Worm (Caenorhabditis elegans) whole organism, late embryonic: Measurements from ENCODE around the gene his-1.

ENCODE experiments used
- ceh-19 ChIP-seq: fragments of 200-800 bp; sonication (Bioruptor generic); optimal IDR thresholded peaks from 2 replicates; lab custom pipeline; 2018; ENCODE audit warnings: mild to moderate bottlenecking, missing genetic modification characterization, missing compliant biosample characterization
- che-1 ChIP-seq: sonication (generic microtip); optimal IDR thresholded peaks from 2 replicates; lab custom pipeline; 2016; ENCODE audit warnings: mild to moderate bottlenecking, missing genetic modification characterization, missing compliant biosample characterization
- fax-1 ChIP-seq: sonication (generic microtip); optimal IDR thresholded peaks from 2 replicates; lab custom pipeline; 2016; ENCODE audit warnings: missing genotype, missing genetic modification characterization, missing compliant biosample characterization
- fkh-10 ChIP-seq: fragments of 150-350 bp; optimal IDR thresholded peaks from 2 replicates; lab custom pipeline; 2014; ENCODE audit warnings: missing biosample characterization, missing genetic modification reagents, missing genetic modification characterization
- hlh-6 ChIP-seq: sonication (generic microtip); optimal IDR thresholded peaks from 2 replicates; lab custom pipeline; 2016; ENCODE audit warnings: missing genotype, missing genetic modification characterization, missing compliant biosample characterization
- nfya-1 ChIP-seq: sonication (generic microtip); optimal IDR thresholded peaks from 2 replicates; lab custom pipeline; 2017; ENCODE audit warnings: missing genetic modification characterization, mild to moderate bottlenecking, missing compliant biosample characterization, antibody characterized with exemption, moderate library complexity
- pag-3 ChIP-seq: sonication (generic microtip); optimal IDR thresholded peaks from 2 replicates; lab custom pipeline; 2016; ENCODE audit warnings: missing compliant biosample characterization, missing genetic modification characterization, borderline replicate concordance
- pat-9 ChIP-seq: fragments of 200-800 bp; sonication (Bioruptor generic); optimal IDR thresholded peaks from 2 replicates; lab custom pipeline; 2018; ENCODE audit warnings: mild to moderate bottlenecking, missing genetic modification characterization, moderate library complexity, missing compliant biosample characterization
- pha-4 ChIP-seq: fragments of 150-350 bp; optimal IDR thresholded peaks from 2 replicates; lab custom pipeline; 2018; ENCODE audit warnings: missing biosample characterization, missing genetic modification reagents, missing genetic modification characterization
- pqm-1 ChIP-seq: sonication (generic microtip); optimal IDR thresholded peaks from 2 replicates; lab custom pipeline; 2016; ENCODE audit warnings: missing genetic modification characterization, missing compliant biosample characterization
- pros-1 ChIP-seq: fragments of 150-350 bp; optimal IDR thresholded peaks from 2 replicates; lab custom pipeline; 2014; ENCODE audit warnings: missing biosample characterization, missing genetic modification reagents, missing genetic modification characterization

DNA sequence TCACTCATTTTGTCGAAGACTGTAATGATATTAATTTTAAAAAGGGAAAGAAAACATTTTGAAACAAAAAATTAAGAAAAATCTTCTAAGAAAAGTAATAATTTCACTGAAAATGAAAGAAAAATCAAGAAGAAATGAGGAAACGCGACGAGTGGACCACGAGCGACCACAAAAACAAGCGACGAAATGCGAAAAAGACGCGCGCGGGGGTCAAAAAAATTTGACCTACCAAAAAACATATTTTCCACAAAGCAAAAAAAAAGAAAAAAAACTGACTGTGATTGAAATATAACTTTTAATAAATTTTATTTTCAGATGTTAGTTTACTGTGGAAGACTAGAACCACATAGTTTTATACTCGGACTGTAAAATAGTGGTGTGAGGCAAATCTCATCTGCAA, 16.6 kb downstream of the his-1 start, which contains the start of gene F14H3.6:
- TF ChIP-seq pha-4 (tag; lab: Kevin White, UChicago) = no peak
- no peak for TF ChIP-seq pros-1 (tag; lab: Kevin White, UChicago)
- TF ChIP-seq hlh-6 (tag; lab: Kevin White, UChicago) = no peak
- TF ChIP-seq fkh-10 = no peak
- TF ChIP-seq pqm-1 (tag; lab: Kevin White, UChicago) = no peak
- no peak for TF ChIP-seq pat-9 (tag; lab: Kevin White, UChicago)
- TF ChIP-seq che-1 (tag; lab: Kevin White, UChicago) = no peak
- TF ChIP-seq ceh-19 (GFP tag; lab: Kevin White, UChicago) = no peak
- no peak for TF ChIP-seq pag-3 (tag; lab: Kevin White, UChicago)
- no peak for TF ChIP-seq fax-1 (tag; lab: Kevin White, UChicago)
- no peak for TF ChIP-seq nfya-1
